Worm (Caenorhabditis elegans) whole organism, mixed stage, embryonic: ENCODE data around the gene tnc-2.

Experiments used
- ham-2 ChIP-seq: fragments of 200-800 bp; sonication (Bioruptor generic); optimal IDR thresholded peaks from 2 replicates; lab custom pipeline; 2018; ENCODE audit warnings: mild to moderate bottlenecking, missing genetic modification characterization, missing compliant biosample characterization
- lin-13 ChIP-seq: fragments of 150-350 bp; optimal IDR thresholded peaks from 2 replicates; lab custom pipeline; 2014; ENCODE audit warnings: missing biosample characterization, missing genetic modification characterization
- lin-32 ChIP-seq: fragments of 200-800 bp; sonication (Bioruptor generic); optimal IDR thresholded peaks from 2 replicates; lab custom pipeline; 2018; ENCODE audit warnings: mild to moderate bottlenecking, missing genetic modification characterization, missing compliant biosample characterization
- lsy-2 ChIP-seq: fragments of 150-350 bp; optimal IDR thresholded peaks from 2 replicates; lab custom pipeline; 2014; ENCODE audit warnings: missing biosample characterization, missing genetic modification characterization
- nhr-237 ChIP-seq: fragments of 150-350 bp; optimal IDR thresholded peaks from 2 replicates; lab custom pipeline; 2014; ENCODE audit warnings: missing biosample characterization, missing genetic modification characterization
- sptf-1 ChIP-seq: sonication (generic microtip); optimal IDR thresholded peaks from 2 replicates; lab custom pipeline; 2017; ENCODE audit warnings: mild to moderate bottlenecking, missing genetic modification characterization, moderate library complexity, missing compliant biosample characterization
- unc-39 ChIP-seq: fragments of 150-350 bp; optimal IDR thresholded peaks from 2 replicates; lab custom pipeline; 2014; ENCODE audit warnings: missing biosample characterization, missing genetic modification characterization

DNA sequence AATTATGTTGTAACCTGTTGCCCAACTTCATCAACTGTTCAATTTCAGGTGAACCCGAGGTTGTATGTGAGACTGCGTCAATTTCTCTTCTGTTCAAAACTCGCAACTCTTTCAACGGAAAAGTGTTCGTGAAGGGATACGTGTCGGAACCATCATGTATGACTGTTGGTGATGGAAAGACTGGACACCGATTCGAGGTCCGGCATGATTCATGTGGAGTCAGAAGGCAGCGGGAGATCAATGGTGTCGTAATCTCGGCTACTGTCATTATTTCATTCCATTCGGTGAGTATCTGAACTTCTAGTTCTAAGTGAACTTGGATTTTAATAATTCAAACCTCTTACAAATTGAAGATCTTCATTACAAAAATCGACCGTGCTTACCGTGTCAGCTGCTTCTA lies 28.8 kb upstream of the tnc-2 start:
- TF ChIP-seq lsy-2 (tag; lab: Kevin White, UChicago) (no peak), sptf-1 (tag; lab: Kevin White, UChicago) (no peak), unc-39 (tag; lab: Kevin White, UChicago) (no peak), lin-32 (GFP tag; lab: Kevin White, UChicago) (no peak), nhr-237 (no peak), ham-2 (GFP tag; lab: Kevin White, UChicago) (no peak), lin-13 (tag; lab: Kevin White, UChicago) (no peak)
